Fruit fly (Drosophila melanogaster): ENCODE data around the gene CG2116.

CG2116 gene

DNA sequence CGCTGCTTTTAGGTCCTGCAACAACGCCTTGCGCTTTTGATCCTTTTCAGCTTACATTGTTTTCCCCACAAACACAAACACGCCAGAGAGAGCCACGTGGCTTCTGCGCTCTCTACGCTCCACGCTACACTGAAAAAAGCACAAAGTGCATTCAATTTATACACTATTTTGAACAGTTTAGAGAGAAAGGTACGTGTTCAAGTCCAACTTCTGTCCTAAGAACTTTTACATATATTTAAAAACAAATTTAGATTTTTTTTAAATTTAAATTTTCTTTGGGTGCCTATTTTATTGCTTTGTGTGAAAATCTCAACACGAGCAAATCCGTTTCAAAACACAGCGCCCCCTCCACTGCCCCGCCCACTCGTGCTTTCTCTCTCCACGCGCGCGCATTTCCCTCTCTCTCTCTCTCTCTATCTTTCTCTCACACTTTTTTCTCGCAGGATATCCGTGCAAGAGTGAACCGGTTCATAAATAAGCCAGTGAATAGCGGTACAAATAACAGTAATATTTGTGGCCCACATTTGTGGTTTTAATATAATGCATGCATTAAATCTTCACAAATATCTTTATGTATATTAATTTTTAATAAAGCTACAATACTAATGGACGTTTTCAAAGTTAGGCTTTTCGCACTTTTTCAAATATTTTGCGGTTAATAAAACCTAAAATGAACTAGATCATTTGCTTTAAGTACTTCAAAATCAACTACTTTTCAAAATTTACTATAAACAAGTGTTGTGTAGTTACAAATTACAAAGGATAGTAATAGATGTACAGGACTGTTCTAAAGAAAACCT is 29.4 kb upstream of the CG2116 start (continued):
- TF ChIP-seq dan (GFP tag; IDR thresholded peaks at IDR 0.05) (no peak), lilli (GFP tag; optimal IDR thresholded peaks at IDR 0.05) (peak; percentile 79), CG18476 (GFP tag; optimal IDR thresholded peaks at IDR 0.05) (peak; percentile 69), gcm2 (GFP tag; optimal IDR thresholded peaks at IDR 0.05) (peak; percentile 4), CG8089 (GFP tag; optimal IDR thresholded peaks at IDR 0.05) (no peak), Mes4 (GFP tag; optimal IDR thresholded peaks at IDR 0.05) (peak; percentile 26), Mrtf (GFP tag; IDR thresholded peaks at IDR 0.05) (peak; percentile 78; the same call in 2 of the 3 replicates), cg (GFP tag; optimal IDR thresholded peaks at IDR 0.05) (no peak), CG4328 (GFP tag; optimal IDR thresholded peaks at IDR 0.05) (peak; percentile 40), MTF-1 (GFP tag; optimal IDR thresholded peaks at IDR 0.05; ENCODE audit: borderline replicate concordance) (peak; percentile 49), cato (GFP tag; optimal IDR thresholded peaks at IDR 0.05; ENCODE audit: borderline replicate concordance) (no peak), Lim3 (GFP tag; IDR thresholded peaks at IDR 0.05) (no peak), NC2β (GFP tag; optimal IDR thresholded peaks at IDR 0.05) (peak; percentile 19), crol (GFP tag; IDR thresholded peaks at IDR 0.05) (no peak), CG8944 (GFP tag; optimal IDR thresholded peaks at IDR 0.05) (peak; percentile 34), CG4730 (GFP tag; IDR thresholded peaks at IDR 0.05) (peak; percentile 80), mirr (GFP tag; optimal IDR thresholded peaks at IDR 0.05) (peak; percentile 28), CG13123 (GFP tag; optimal IDR thresholded peaks at IDR 0.05) (peak; percentile 45), CG13287 (GFP tag; IDR thresholded peaks at IDR 0.05; ENCODE audit: partially characterized antibody) (no peak), CG30403 (GFP tag; optimal IDR thresholded peaks at IDR 0.05) (peak; percentile 81), grau (tag; optimal IDR thresholded peaks at IDR 0.05) (peak; percentile 83), CG12942 (GFP tag; optimal IDR thresholded peaks at IDR 0.05) (peak; percentile 67), lab (GFP tag; optimal IDR thresholded peaks at IDR 0.05) (peak; percentile 95), CG7987 (GFP tag; optimal IDR thresholded peaks at IDR 0.05) (peak; percentile 59), Sry-δ (GFP tag; optimal IDR thresholded peaks at IDR 0.05) (no peak), Dll (GFP tag; IDR thresholded peaks at IDR 0.05; ENCODE audit: partially characterized antibody) (no peak), CG17359 (tag; optimal IDR thresholded peaks at IDR 0.05) (peak; percentile 90), chm (GFP tag; IDR thresholded peaks at IDR 0.05) (peak; percentile 87), CG4617 (GFP tag; optimal IDR thresholded peaks at IDR 0.05; ENCODE audit: borderline replicate concordance) (peak; percentile 26), onecut (GFP tag; IDR thresholded peaks at IDR 0.05) (peak; percentile 69), CG10462 (GFP tag; optimal IDR thresholded peaks at IDR 0.05) (peak; percentile 39), CG11696 (GFP tag; IDR thresholded peaks at IDR 0.05) (peak; percentile 85), Hmr (GFP tag; optimal IDR thresholded peaks at IDR 0.05) (peak; percentile 92), CG18599 (GFP tag; optimal IDR thresholded peaks at IDR 0.05) (peak; percentile 95), CG34422 (GFP tag; IDR thresholded peaks at IDR 0.05) (peak; percentile 84), hb (GFP tag; IDR thresholded peaks at IDR 0.05; ENCODE audit: partially characterized antibody) (no peak), Hey (tag; optimal IDR thresholded peaks at IDR 0.05) (no peak), chif (GFP tag; optimal IDR thresholded peaks at IDR 0.05) (peak in 1 of 2 experiments; percentile 54), Asciz (GFP tag; optimal IDR thresholded peaks at IDR 0.05) (peak; percentile 81), CG7786 (GFP tag; optimal IDR thresholded peaks at IDR 0.05) (peak; percentile 42), CG32532 (GFP tag; IDR thresholded peaks at IDR 0.05) (peak; percentile 87), CG3281 (GFP tag; optimal IDR thresholded peaks at IDR 0.05) (peak; percentile 85), p53 (GFP tag; optimal IDR thresholded peaks at IDR 0.05) (no peak), mam (GFP tag; optimal IDR thresholded peaks at IDR 0.05) (peak; percentile 70), CG17912 (GFP tag; optimal IDR thresholded peaks at IDR 0.05) (no peak), CG33213 (GFP tag; optimal IDR thresholded peaks at IDR 0.05) (no peak), ato (GFP tag; IDR thresholded peaks at IDR 0.05; ENCODE audit: partially characterized antibody) (no peak), maf-S (GFP tag; optimal IDR thresholded peaks at IDR 0.05) (peak; percentile 6), seq (GFP tag; IDR thresholded peaks at IDR 0.05) (peak; percentile 86)
